Fruit fly (Drosophila melanogaster) whole organism, embryonic: ENCODE results near the gene CG14818.

Experiments
- Adf1 ChIP-seq: fragments of 200-800 bp; sonication (Bioruptor generic); IDR thresholded peaks from 2 replicates; pipeline ENCODE4 v1.3.6; 2022; ENCODE audit warnings: missing biosample characterization, missing genetic modification characterization
- Aef1 ChIP-seq: fragments of 200-800 bp; sonication (Bioruptor generic); IDR thresholded peaks from 3 replicates; pipeline ENCODE4 v1.3.6; 2022; ENCODE audit warnings: missing biosample characterization, missing genetic modification characterization
- Atf-2 ChIP-seq: fragments of 200-800 bp; sonication (Bioruptor generic); optimal IDR thresholded peaks from 2 replicates; lab custom pipeline; 2016; ENCODE audit warnings: missing biosample characterization, missing genetic modification characterization
- CG10431 ChIP-seq: fragments of 200-800 bp; sonication (Bioruptor generic); optimal IDR thresholded peaks from 3 replicates; lab custom pipeline; 2018; ENCODE audit warnings: missing biosample characterization, mild to moderate bottlenecking, missing genetic modification characterization
- CG11085 ChIP-seq: fragments of 200-800 bp; sonication (Bioruptor generic); IDR thresholded peaks from 2 replicates; pipeline ENCODE4 v1.3.6; 2022; ENCODE audit warnings: missing biosample characterization, missing genetic modification characterization
- CG11093 ChIP-seq: fragments of 200-800 bp; sonication (Bioruptor generic); IDR thresholded peaks from 3 replicates; pipeline ENCODE4 v1.3.6; 2022; ENCODE audit warnings: missing biosample characterization, missing genetic modification characterization
- CG11398 ChIP-seq: fragments of 200-800 bp; sonication (Bioruptor generic); optimal IDR thresholded peaks from 2 replicates; lab custom pipeline; 2016; ENCODE audit warnings: missing biosample characterization, missing genetic modification characterization
- CG11456 ChIP-seq: fragments of 200-800 bp; sonication (Bioruptor generic); IDR thresholded peaks from 3 replicates; pipeline ENCODE4 v1.3.6; 2022; ENCODE audit warnings: missing biosample characterization, missing genetic modification characterization
- CG11723 ChIP-seq: fragments of 200-800 bp; sonication (Bioruptor generic); optimal IDR thresholded peaks from 2 replicates; lab custom pipeline; 2017; ENCODE audit warnings: missing biosample characterization, mild to moderate bottlenecking, missing genetic modification characterization
- CG1233 ChIP-seq: fragments of 200-800 bp; sonication (Bioruptor generic); optimal IDR thresholded peaks from 4 replicates; lab custom pipeline; 2018; ENCODE audit warnings: missing biosample characterization, mild to moderate bottlenecking, missing genetic modification characterization
- CG13123 ChIP-seq: fragments of 200-800 bp; sonication (Bioruptor generic); optimal IDR thresholded peaks from 2 replicates; lab custom pipeline; 2016; ENCODE audit warnings: missing biosample characterization, missing genetic modification characterization
- CG1602 ChIP-seq: fragments of 200-800 bp; sonication (Bioruptor generic); optimal IDR thresholded peaks from 3 replicates; lab custom pipeline; 2016; ENCODE audit warnings: missing biosample characterization, missing genetic modification characterization
- CG1603 ChIP-seq: fragments of 200-800 bp; sonication (Bioruptor generic); optimal IDR thresholded peaks from 2 replicates; lab custom pipeline; 2019; ENCODE audit warnings: missing biosample characterization, mild to moderate bottlenecking, missing genetic modification characterization, moderate library complexity
- CG17186 ChIP-seq: fragments of 200-800 bp; sonication (Bioruptor generic); optimal IDR thresholded peaks from 3 replicates; lab custom pipeline; 2017; ENCODE audit warnings: missing biosample characterization, missing genetic modification reagents, missing genetic modification characterization
- CG17912 ChIP-seq: fragments of 200-800 bp; sonication (Bioruptor generic); optimal IDR thresholded peaks from 2 replicates; lab custom pipeline; 2018; ENCODE audit warnings: missing biosample characterization, mild to moderate bottlenecking, missing genetic modification characterization
- CG2116 ChIP-seq: fragments of 200-800 bp; sonication (Bioruptor generic); optimal IDR thresholded peaks from 3 replicates; lab custom pipeline; 2018; ENCODE audit warnings: missing biosample characterization, mild to moderate bottlenecking, missing genetic modification characterization
- CG4617 ChIP-seq: fragments of 200-800 bp; sonication (Bioruptor generic); optimal IDR thresholded peaks from 3 replicates; lab custom pipeline; 2016; ENCODE audit warnings: missing biosample characterization, missing genetic modification characterization, borderline replicate concordance
- CG6854 ChIP-seq: fragments of 200-800 bp; sonication (Bioruptor generic); optimal IDR thresholded peaks from 3 replicates; lab custom pipeline; 2017; ENCODE audit warnings: missing biosample characterization, mild to moderate bottlenecking, missing genetic modification characterization
- CG8359 ChIP-seq: fragments of 200-800 bp; sonication (Bioruptor generic); optimal IDR thresholded peaks from 2 replicates; lab custom pipeline; 2017; ENCODE audit warnings: missing biosample characterization, mild to moderate bottlenecking, missing genetic modification characterization, borderline replicate concordance
- CG9876 ChIP-seq: fragments of 200-800 bp; sonication (Bioruptor generic); optimal IDR thresholded peaks from 2 replicates; lab custom pipeline; 2016; ENCODE audit warnings: missing biosample characterization, missing genetic modification characterization
- Dbx ChIP-seq: fragments of 200-800 bp; sonication (Bioruptor generic); IDR thresholded peaks from 3 replicates; pipeline ENCODE4 v1.3.6; 2022; ENCODE audit warnings: missing biosample characterization, missing genetic modification characterization
- Dip3 ChIP-seq: fragments of 200-800 bp; sonication (Bioruptor generic); optimal IDR thresholded peaks from 3 replicates; lab custom pipeline; 2016; ENCODE audit warnings: missing biosample characterization, missing genetic modification characterization
- Elba2 ChIP-seq: fragments of 200-800 bp; sonication (Bioruptor generic); optimal IDR thresholded peaks from 3 replicates; lab custom pipeline; 2016; ENCODE audit warnings: missing biosample characterization, missing genetic modification characterization
- HLH3B ChIP-seq: fragments of 200-800 bp; sonication (Bioruptor generic); IDR thresholded peaks from 2 replicates; pipeline ENCODE4 v1.3.6; 2022; ENCODE audit warnings: missing biosample characterization, missing genetic modification characterization
- Max ChIP-seq: fragments of 200-800 bp; sonication (Bioruptor generic); optimal IDR thresholded peaks from 2 replicates; lab custom pipeline; 2016; ENCODE audit warnings: missing biosample characterization, mild to moderate bottlenecking, missing genetic modification characterization
- NC2α ChIP-seq: fragments of 200-800 bp; sonication (Bioruptor generic); optimal IDR thresholded peaks from 2 replicates; lab custom pipeline; 2016; ENCODE audit warnings: missing biosample characterization, missing genetic modification characterization
- NC2β ChIP-seq: fragments of 200-800 bp; sonication (Bioruptor generic); optimal IDR thresholded peaks from 2 replicates; lab custom pipeline; 2016; ENCODE audit warnings: missing biosample characterization, missing genetic modification characterization
- Nf-YA ChIP-seq: fragments of 200-800 bp; sonication (Bioruptor generic); IDR thresholded peaks from 2 replicates; pipeline ENCODE4 v1.3.6; 2022; ENCODE audit warnings: missing biosample characterization, missing genetic modification characterization
- Rx ChIP-seq: fragments of 200-800 bp; sonication (Bioruptor generic); IDR thresholded peaks from 2 replicates; pipeline ENCODE4 v1.3.6; 2022; ENCODE audit warnings: missing biosample characterization, missing genetic modification characterization
- Ssrp ChIP-seq: fragments of 200-800 bp; sonication (Bioruptor generic); optimal IDR thresholded peaks from 2 replicates; lab custom pipeline; 2018; ENCODE audit warnings: missing biosample characterization, mild to moderate bottlenecking, missing genetic modification characterization, moderate library complexity
- bab2 ChIP-seq: fragments of 200-800 bp; sonication (Bioruptor generic); optimal IDR thresholded peaks from 2 replicates; lab custom pipeline; 2016; ENCODE audit warnings: missing biosample characterization, missing genetic modification characterization
- chn ChIP-seq: fragments of 200-800 bp; sonication (Bioruptor generic); optimal IDR thresholded peaks from 2 replicates; lab custom pipeline; 2016; ENCODE audit warnings: missing biosample characterization, missing genetic modification characterization
- crol ChIP-seq: fragments of 200-800 bp; sonication (Bioruptor generic); IDR thresholded peaks from 2 replicates; pipeline ENCODE4 v1.3.6; 2022; ENCODE audit warnings: missing biosample characterization, missing genetic modification characterization
- dysf ChIP-seq: fragments of 200-800 bp; sonication (Bioruptor generic); IDR thresholded peaks from 3 replicates; pipeline ENCODE4 v1.3.6; 2022; ENCODE audit warnings: missing biosample characterization, missing genetic modification characterization
- grau ChIP-seq: fragments of 200-800 bp; optimal IDR thresholded peaks from 3 replicates; lab custom pipeline; 2019; ENCODE audit warnings: missing biosample characterization, mild to moderate bottlenecking, missing genetic modification characterization, moderate library complexity
- hbn ChIP-seq: fragments of 200-800 bp; sonication (Bioruptor generic); IDR thresholded peaks from 2 replicates; pipeline ENCODE4 v1.3.6; 2022; ENCODE audit warnings: missing biosample characterization, missing genetic modification characterization; ENCODE audit not compliant: partially characterized antibody
- her ChIP-seq: fragments of 200-800 bp; sonication (Bioruptor generic); optimal IDR thresholded peaks from 2 replicates; lab custom pipeline; 2016; ENCODE audit warnings: missing biosample characterization, missing genetic modification characterization
- hkb ChIP-seq, 2 experiments: fragments of 200-800 bp in 1 of 2; fragments of >200 bp in 1 of 2; sonication (Bioruptor generic) in 1 of 2; IDR thresholded peaks in 1 of 2; optimal IDR thresholded peaks in 1 of 2; 2 replicates each; pipeline versions ENCODE4 v1.3.6 to Lab custom; 2017 to 2022; ENCODE audit warnings: missing biosample characterization in 1 of 2, missing genetic modification characterization in 1 of 2
- maf-S ChIP-seq: fragments of 200-800 bp; sonication (Bioruptor generic); optimal IDR thresholded peaks from 2 replicates; lab custom pipeline; 2016; ENCODE audit warnings: missing biosample characterization, missing genetic modification characterization
- pb ChIP-seq: fragments of 200-800 bp; sonication (Bioruptor generic); optimal IDR thresholded peaks from 3 replicates; lab custom pipeline; 2016; ENCODE audit warnings: missing biosample characterization, missing genetic modification characterization
- prd ChIP-seq, 3 experiments: fragments of >200 bp in 2 of 3; fragments of 200-800 bp in 1 of 3; sonication (Bioruptor generic) in 1 of 3; optimal IDR thresholded peaks in 2 of 3; IDR thresholded peaks in 1 of 3; 2 replicates in 2 of 3; 3 replicates in 1 of 3; pipeline versions ENCODE4 v1.3.6 to Lab custom; 2017 to 2022; ENCODE audit warnings: missing biosample characterization in 1 of 3, missing genetic modification characterization in 1 of 3
- run ChIP-seq: fragments of 200-800 bp; sonication (Bioruptor generic); optimal IDR thresholded peaks from 3 replicates; lab custom pipeline; 2018; ENCODE audit warnings: missing biosample characterization, mild to moderate bottlenecking, missing genetic modification characterization
- sd ChIP-seq: fragments of 200-800 bp; sonication (Bioruptor generic); optimal IDR thresholded peaks from 3 replicates; lab custom pipeline; 2018; ENCODE audit warnings: missing biosample characterization, mild to moderate bottlenecking, missing genetic modification characterization, moderate library complexity
- sim ChIP-seq: fragments of 200-800 bp; sonication (Bioruptor generic); IDR thresholded peaks from 2 replicates; pipeline ENCODE4 v1.3.6; 2022; ENCODE audit warnings: missing biosample characterization, missing genetic modification characterization
- sob ChIP-seq: fragments of 200-800 bp; sonication (Bioruptor generic); IDR thresholded peaks from 2 replicates; pipeline ENCODE4 v1.3.6; 2022; ENCODE audit warnings: missing biosample characterization, missing genetic modification characterization
- tio ChIP-seq: fragments of 200-800 bp; sonication (Bioruptor generic); optimal IDR thresholded peaks from 2 replicates; lab custom pipeline; 2017; ENCODE audit warnings: missing biosample characterization, missing genetic modification characterization, inconsistent platforms
- wor ChIP-seq: fragments of 200-800 bp; sonication (Bioruptor generic); IDR thresholded peaks from 2 replicates; pipeline ENCODE4 v1.3.6; 2022; ENCODE audit warnings: missing biosample characterization, missing genetic modification characterization
- z ChIP-seq: fragments of 200-800 bp; sonication (Bioruptor generic); IDR thresholded peaks from 3 replicates; pipeline ENCODE4 v1.3.6; 2022; ENCODE audit warnings: missing biosample characterization, missing genetic modification characterization
- zen2 ChIP-seq: fragments of 200-800 bp; sonication (Bioruptor generic); IDR thresholded peaks from 3 replicates; pipeline ENCODE4 v1.3.6; 2022; ENCODE audit warnings: missing biosample characterization, missing genetic modification characterization; ENCODE audit not compliant: partially characterized antibody

CG14818 gene

DNA sequence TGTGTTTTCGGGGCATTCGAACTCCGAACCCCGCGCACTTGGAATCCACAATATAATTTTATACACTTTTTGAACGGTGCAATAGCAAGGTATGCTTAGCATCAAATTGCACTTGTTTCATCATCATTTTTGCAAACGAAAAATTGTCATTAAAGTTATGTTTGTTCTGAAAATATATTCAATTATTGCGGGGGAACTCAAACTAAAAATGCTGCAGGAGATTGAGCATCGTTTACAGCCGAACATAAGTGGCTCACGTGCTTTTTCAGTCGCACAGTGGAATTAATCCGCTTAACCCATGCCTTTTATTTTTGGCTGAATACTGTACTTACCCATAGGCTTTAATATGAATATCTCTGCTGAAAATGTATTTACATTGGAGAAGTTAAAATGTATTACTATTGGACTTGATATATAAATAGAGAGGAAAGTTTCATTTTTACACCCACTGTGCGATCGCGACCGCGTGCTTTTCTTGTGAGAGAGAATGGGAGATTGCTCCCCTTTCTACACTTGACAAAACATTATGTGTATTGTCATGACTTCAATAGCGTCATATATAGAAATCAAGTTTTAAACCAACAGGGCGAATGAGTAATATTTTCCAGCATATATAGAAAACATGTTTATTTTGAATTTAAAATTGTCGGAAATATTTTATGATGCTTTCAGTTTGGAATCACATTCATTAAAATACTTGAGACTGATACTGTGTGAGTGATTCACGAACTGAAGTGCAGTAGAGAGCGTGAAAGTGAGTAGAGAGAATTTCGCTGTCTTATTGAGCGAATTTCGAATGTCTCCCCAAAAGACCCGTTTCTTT is 49.0 kb downstream of the CG14818 start (continued):
- TF ChIP-seq run = peak; percentile 92
- TF ChIP-seq sob (GFP tag; lab: Robert Waterston, UW) = peak; percentile 97
- peak; percentile 95 for TF ChIP-seq grau (tag; lab: Kevin White, UChicago)
- peak; percentile 94 for TF ChIP-seq CG1602 (GFP tag; lab: Kevin White, UChicago)
- peak; percentile 93 for TF ChIP-seq Max
- TF ChIP-seq CG2116 (GFP tag; lab: Kevin White, UChicago) = peak; percentile 75
- peak; percentile 61 for TF ChIP-seq CG17912 (GFP tag; lab: Kevin White, UChicago)
- TF ChIP-seq Rx = peak; percentile 97
- no peak for TF ChIP-seq Elba2
- TF ChIP-seq CG11398 (GFP tag; lab: Kevin White, UChicago) = peak; percentile 88
- TF ChIP-seq her (GFP tag; lab: Kevin White, UChicago) = peak; percentile 89
- TF ChIP-seq NC2α (GFP tag; lab: Kevin White, UChicago) = peak; percentile 86
- peak; percentile 91 for TF ChIP-seq maf-S (GFP tag; lab: Kevin White, UChicago)
- TF ChIP-seq zen2 (GFP tag; lab: Robert Waterston, UW) = no peak
- TF ChIP-seq bab2 (GFP tag; lab: Kevin White, UChicago) = peak; percentile 94
- peak; percentile 95 for TF ChIP-seq tio (GFP tag; lab: Kevin White, UChicago)
- peak; percentile 93 for TF ChIP-seq chn
- TF ChIP-seq HLH3B (GFP tag; lab: Robert Waterston, UW) = peak; percentile 98
- TF ChIP-seq NC2β (GFP tag; lab: Kevin White, UChicago) = peak; percentile 90
- peak; percentile 79 for TF ChIP-seq CG9876 (GFP tag; lab: Kevin White, UChicago)
- TF ChIP-seq Atf-2 = peak; percentile 93
- peak; percentile 90 for TF ChIP-seq CG13123 (GFP tag; lab: Kevin White, UChicago)
- TF ChIP-seq sd (tag; lab: Kevin White, UChicago) = peak; percentile 89
- TF ChIP-seq CG17186 (GFP tag; lab: Kevin White, UChicago) = peak; percentile 72
- peak; percentile 72 for TF ChIP-seq z (GFP tag; lab: Robert Waterston, UW)
- TF ChIP-seq CG11093 (GFP tag; lab: Robert Waterston, UW) = peak; percentile 89
- peak; percentile 96 for TF ChIP-seq Aef1
- TF ChIP-seq sim (GFP tag; lab: Robert Waterston, UW) = peak; percentile 94
- peak; percentile 67 for TF ChIP-seq CG10431 (GFP tag; lab: Kevin White, UChicago)
- TF ChIP-seq CG11085 = peak; percentile 95
- TF ChIP-seq wor (GFP tag; lab: Robert Waterston, UW) = peak; percentile 92
- peak; percentile 94 for TF ChIP-seq CG1233
- peak; percentile 97 for TF ChIP-seq CG1603 (tag; lab: Kevin White, UChicago)
- TF ChIP-seq hbn (GFP tag; lab: Robert Waterston, UW) = no peak
- TF ChIP-seq CG11456 (GFP tag; lab: Robert Waterston, UW) = peak; percentile 98
- TF ChIP-seq CG11723 (GFP tag; lab: Kevin White, UChicago) = peak; percentile 90
- TF ChIP-seq crol = peak; percentile 59; the same call in 1 of the 2 replicates
- peak; percentile 81 for TF ChIP-seq Adf1 (GFP tag; lab: Robert Waterston, UW)
- peak; percentile 89 for TF ChIP-seq CG4617 (GFP tag; lab: Kevin White, UChicago)
- no peak for TF ChIP-seq hkb (optimal IDR thresholded peaks at IDR 0.05; lab: Kevin White, UChicago)
- TF ChIP-seq hkb (GFP tag; IDR thresholded peaks at IDR 0.05; lab: Robert Waterston, UW) = peak; percentile 98
- TF ChIP-seq CG6854 (GFP tag; lab: Kevin White, UChicago) = peak; percentile 92
- peak; percentile 84 for TF ChIP-seq CG8359 (GFP tag; lab: Kevin White, UChicago)
- TF ChIP-seq Nf-YA = peak; percentile 95
- TF ChIP-seq Dbx = peak; percentile 96
- TF ChIP-seq pb (GFP tag; lab: Kevin White, UChicago) = peak; percentile 86
- TF ChIP-seq Dip3 (GFP tag; lab: Kevin White, UChicago) = peak; percentile 94
- TF ChIP-seq Ssrp = peak; percentile 91
- no peak for TF ChIP-seq prd (optimal IDR thresholded peaks at IDR 0.05; lab: Kevin White, UChicago)
- peak; percentile 97 for TF ChIP-seq prd (GFP tag; IDR thresholded peaks at IDR 0.05; lab: Robert Waterston, UW)
- peak; percentile 97 for TF ChIP-seq dysf (GFP tag; lab: Robert Waterston, UW)
